Worm (Caenorhabditis elegans) whole organism, early embryonic: ENCODE data around the gene gcst-1.

Experiments used
- F13C5.2 ChIP-seq: sonication (generic microtip); optimal IDR thresholded peaks from 2 replicates; lab custom pipeline; 2017; ENCODE audit warnings: mild to moderate bottlenecking, missing genetic modification characterization, inconsistent platforms, missing compliant biosample characterization
- aly-1 ChIP-seq: sonication (generic microtip); optimal IDR thresholded peaks from 2 replicates; lab custom pipeline; 2016; ENCODE audit warnings: missing genetic modification characterization, missing compliant biosample characterization
- ceh-13 ChIP-seq: fragments of 200-800 bp; sonication (Bioruptor generic); optimal IDR thresholded peaks from 2 replicates; lab custom pipeline; 2018; ENCODE audit warnings: mild to moderate bottlenecking, missing genetic modification characterization, missing compliant biosample characterization
- ets-7 ChIP-seq: sonication (generic microtip); optimal IDR thresholded peaks from 2 replicates; lab custom pipeline; 2016; ENCODE audit warnings: missing genotype, missing genetic modification characterization, missing compliant biosample characterization
- flt-1 ChIP-seq: fragments of 200-800 bp; sonication (Bioruptor generic); IDR thresholded peaks from 2 replicates; pipeline ENCODE4 v1.3.6; 2022; ENCODE audit warnings: missing genetic modification characterization, missing compliant biosample characterization
- hmg-4 ChIP-seq: fragments of 200-800 bp; sonication (Bioruptor generic); optimal IDR thresholded peaks from 2 replicates; lab custom pipeline; 2018; ENCODE audit warnings: mild to moderate bottlenecking, missing genetic modification characterization, missing compliant biosample characterization
- hnd-1 ChIP-seq: sonication (generic microtip); optimal IDR thresholded peaks from 2 replicates; lab custom pipeline; 2016; ENCODE audit warnings: missing genetic modification characterization, missing compliant biosample characterization
- scrt-1 ChIP-seq: fragments of 200-800 bp; sonication (Bioruptor generic); IDR thresholded peaks from 2 replicates; pipeline ENCODE4 v1.3.6; 2022; ENCODE audit warnings: missing genetic modification characterization, missing compliant biosample characterization

gcst-1 gene

DNA sequence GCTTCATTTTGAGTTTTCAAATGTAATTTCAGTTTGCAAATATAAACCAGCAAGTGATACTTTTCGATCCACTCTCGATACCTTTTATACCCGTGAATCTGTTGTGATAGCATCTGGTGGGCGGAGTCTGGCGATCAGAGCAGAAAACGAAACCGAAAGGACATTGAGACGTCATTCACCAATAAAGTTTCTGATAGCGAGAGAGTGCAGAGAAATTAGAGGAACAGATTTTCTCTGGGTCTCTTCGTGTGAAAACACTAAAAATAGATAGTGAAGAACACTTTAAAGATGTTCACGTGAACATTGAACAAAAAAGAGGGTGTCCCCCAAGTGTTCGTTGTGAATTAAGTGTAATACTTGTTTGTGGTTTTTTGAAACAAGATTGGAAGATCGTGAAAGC lies 51.1 kb downstream of the gcst-1 start, which contains the start of gene pgph-3:
pgph-3 (minus strand) TSS at position 60 of the 400 bp plus-strand sequence.
- TF ChIP-seq hmg-4 (no peak), hnd-1 (no peak), scrt-1 (GFP tag; lab: Robert Waterston, UW) (no peak), ets-7 (no peak), aly-1 (tag; lab: Kevin White, UChicago) (no peak), ceh-13 (GFP tag; lab: Kevin White, UChicago) (no peak), F13C5.2 (tag; lab: Kevin White, UChicago) (no peak), flt-1 (GFP tag; lab: Robert Waterston, UW) (no peak)
